Fruit fly (Drosophila melanogaster): ENCODE measurements around the gene eIF4E1.
A peak's percentile ranks its signal among the peaks of the same experiment; 100 is the strongest.

eIF4E1 gene

dm6 chr3L:9426656-9427294, 24.5 kb upstream of the eIF4E1 start, which contains the start of the genes Atat and Shc (continued):
- TF ChIP-seq CG2875 (GFP tag; optimal IDR thresholded peaks at IDR 0.05), result peak; percentile 95
- TF ChIP-seq E2f2 (GFP tag; IDR thresholded peaks at IDR 0.05), result peak; percentile 86
- TF ChIP-seq CG15601 (tag; optimal IDR thresholded peaks at IDR 0.05), result peak; percentile 97
- peak; percentile 93 for TF ChIP-seq Scr (GFP tag; IDR thresholded peaks at IDR 0.05; ENCODE audit: partially characterized antibody)
- TF ChIP-seq B-H2 (GFP tag; optimal IDR thresholded peaks at IDR 0.05), result peak; percentile 99
- TF ChIP-seq Oaz (GFP tag; IDR thresholded peaks at IDR 0.05), result peak; percentile 99
- TF ChIP-seq vnd (GFP tag; IDR thresholded peaks at IDR 0.05; ENCODE audit: partially characterized antibody), result peak; percentile 93
- TF ChIP-seq crol (GFP tag; IDR thresholded peaks at IDR 0.05), result peak; percentile 85
- peak; percentile 99 for TF ChIP-seq az2 (GFP tag; optimal IDR thresholded peaks at IDR 0.05)
- TF ChIP-seq lbe (GFP tag; optimal IDR thresholded peaks at IDR 0.05), result peak; percentile 97
- peak; percentile 99 for TF ChIP-seq vvl (GFP tag; IDR thresholded peaks at IDR 0.05)
- TF ChIP-seq CG14050 (GFP tag; IDR thresholded peaks at IDR 0.05), result peak; percentile 99
- peak; percentile 99 for TF ChIP-seq cato (GFP tag; optimal IDR thresholded peaks at IDR 0.05; ENCODE audit: borderline replicate concordance)
- TF ChIP-seq CG8388 (GFP tag; optimal IDR thresholded peaks at IDR 0.05), result peak; percentile 94
- TF ChIP-seq schlank (tag; optimal IDR thresholded peaks at IDR 0.05), result peak; percentile 98
- peak; percentile 93 for TF ChIP-seq sd (tag; optimal IDR thresholded peaks at IDR 0.05)
- peak; percentile 99 for TF ChIP-seq Fer3 (tag; optimal IDR thresholded peaks at IDR 0.05)
- peak; percentile 89 for TF ChIP-seq fd64A (GFP tag; optimal IDR thresholded peaks at IDR 0.05)
- 0 out of 3 replicates have a peak, but pooled peaks have one; percentile 33 for TF ChIP-seq mld (GFP tag; IDR thresholded peaks at IDR 0.05; ENCODE audit: partially characterized antibody)
- peak; percentile 89 for TF ChIP-seq Bgb (GFP tag; IDR thresholded peaks at IDR 0.05; ENCODE audit: partially characterized antibody)
- peak; percentile 100 for TF ChIP-seq Hr3 (GFP tag; optimal IDR thresholded peaks at IDR 0.05)
- peak; percentile 93 for TF ChIP-seq CG6854 (GFP tag; optimal IDR thresholded peaks at IDR 0.05)
- no peak for TF ChIP-seq Tbp (GFP tag; optimal IDR thresholded peaks at IDR 0.05)
- TF ChIP-seq cg (GFP tag; optimal IDR thresholded peaks at IDR 0.05), result peak; percentile 2
- peak; percentile 95 for TF ChIP-seq trem (tag; optimal IDR thresholded peaks at IDR 0.05)
- peak; percentile 99 for TF ChIP-seq CG15696 (tag; optimal IDR thresholded peaks at IDR 0.05)
- peak; percentile 99 for TF ChIP-seq CG10959 (GFP tag; IDR thresholded peaks at IDR 0.05)
- TF ChIP-seq CG7928 (GFP tag; optimal IDR thresholded peaks at IDR 0.05), result peak; percentile 85
- TF ChIP-seq cad (GFP tag; optimal IDR thresholded peaks at IDR 0.05), result no peak
- TF ChIP-seq Dref (GFP tag; IDR thresholded peaks at IDR 0.05), result peak; percentile 87
- TF ChIP-seq Bdp1 (GFP tag; optimal IDR thresholded peaks at IDR 0.05), result peak; percentile 95
- peak; percentile 99 for TF ChIP-seq Max (GFP tag; optimal IDR thresholded peaks at IDR 0.05)
- TF ChIP-seq CG3407 (GFP tag; optimal IDR thresholded peaks at IDR 0.05), result peak; percentile 92
- TF ChIP-seq Atf3 (GFP tag; optimal IDR thresholded peaks at IDR 0.05), result peak; percentile 99
- peak; percentile 83 for TF ChIP-seq CG5180 (GFP tag; optimal IDR thresholded peaks at IDR 0.05)
- peak; percentile 100 for TF ChIP-seq jumu (GFP tag; optimal IDR thresholded peaks at IDR 0.05)
- peak; percentile 100 for TF ChIP-seq klu (GFP tag; IDR thresholded peaks at IDR 0.05)
- TF ChIP-seq Doc2 (GFP tag; IDR thresholded peaks at IDR 0.05), result peak; percentile 98
- TF ChIP-seq unc-4 (GFP tag; IDR thresholded peaks at IDR 0.05; ENCODE audit: partially characterized antibody), result peak; percentile 95
- TF ChIP-seq ems (GFP tag; optimal IDR thresholded peaks at IDR 0.05), result peak; percentile 99
- TF ChIP-seq chn (GFP tag; optimal IDR thresholded peaks at IDR 0.05), result peak; percentile 100
- peak; percentile 66 for TF ChIP-seq pfk (GFP tag; optimal IDR thresholded peaks at IDR 0.05)
- TF ChIP-seq CG18476 (GFP tag; optimal IDR thresholded peaks at IDR 0.05), result peak; percentile 98
- peak; percentile 98 for TF ChIP-seq CG2678 (tag; optimal IDR thresholded peaks at IDR 0.05)
- TF ChIP-seq exex (tag; optimal IDR thresholded peaks at IDR 0.05), result peak; percentile 91
- TF ChIP-seq Ssrp (tag; optimal IDR thresholded peaks at IDR 0.05), result peak; percentile 99
- TF ChIP-seq CG31441 (GFP tag; IDR thresholded peaks at IDR 0.05), result peak; percentile 97
- peak; percentile 95 for TF ChIP-seq CG7987 (GFP tag; optimal IDR thresholded peaks at IDR 0.05)
- peak; percentile 100 for TF ChIP-seq tx (GFP tag; optimal IDR thresholded peaks at IDR 0.05)
